Fruit fly (Drosophila melanogaster) whole organism, prepupa: ENCODE data around the gene CG13731.

Experiments
- Eip78C ChIP-seq: fragments of 200-800 bp; sonication (Bioruptor generic); peaks from one replicate; lab custom pipeline; 2016; ENCODE audit warnings: missing biosample characterization, missing genetic modification characterization
- svp ChIP-seq: fragments of 200-800 bp; sonication (Bioruptor generic); peaks from one replicate; lab custom pipeline; 2016; ENCODE audit warnings: missing biosample characterization, missing genetic modification characterization

Gene CG13731

DNA sequence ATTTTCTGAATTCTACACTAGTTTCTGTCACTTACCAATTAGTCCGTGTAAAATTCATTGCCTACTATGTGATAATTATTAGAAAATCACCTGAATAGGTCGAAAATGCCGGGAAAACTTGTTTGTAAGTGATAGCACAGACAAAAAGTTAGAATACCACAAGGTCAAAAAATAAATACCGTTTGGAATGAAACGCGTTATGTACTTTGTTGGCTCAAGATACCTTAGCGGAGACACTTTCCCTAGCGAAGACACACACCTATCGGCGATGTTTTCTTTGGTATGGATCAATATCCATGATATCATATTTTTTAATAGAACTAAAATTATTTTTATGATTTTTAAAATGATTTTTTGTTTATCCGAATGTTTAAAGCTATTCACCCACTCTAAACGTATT is 49.6 kb downstream of the CG13731 start, which contains the start of gene CG6479:
Gene CG6479 (minus strand): TSS at position 141 of the 400 bp plus-strand sequence.
- TF ChIP-seq svp (GFP tag; lab: Kevin White, UChicago) (peak; percentile 80), Eip78C (GFP tag; lab: Kevin White, UChicago) (no peak)
